Worm (Caenorhabditis elegans): Measurements from ENCODE around the gene Y75B7B.2.

Y75B7B.2 gene

DNA sequence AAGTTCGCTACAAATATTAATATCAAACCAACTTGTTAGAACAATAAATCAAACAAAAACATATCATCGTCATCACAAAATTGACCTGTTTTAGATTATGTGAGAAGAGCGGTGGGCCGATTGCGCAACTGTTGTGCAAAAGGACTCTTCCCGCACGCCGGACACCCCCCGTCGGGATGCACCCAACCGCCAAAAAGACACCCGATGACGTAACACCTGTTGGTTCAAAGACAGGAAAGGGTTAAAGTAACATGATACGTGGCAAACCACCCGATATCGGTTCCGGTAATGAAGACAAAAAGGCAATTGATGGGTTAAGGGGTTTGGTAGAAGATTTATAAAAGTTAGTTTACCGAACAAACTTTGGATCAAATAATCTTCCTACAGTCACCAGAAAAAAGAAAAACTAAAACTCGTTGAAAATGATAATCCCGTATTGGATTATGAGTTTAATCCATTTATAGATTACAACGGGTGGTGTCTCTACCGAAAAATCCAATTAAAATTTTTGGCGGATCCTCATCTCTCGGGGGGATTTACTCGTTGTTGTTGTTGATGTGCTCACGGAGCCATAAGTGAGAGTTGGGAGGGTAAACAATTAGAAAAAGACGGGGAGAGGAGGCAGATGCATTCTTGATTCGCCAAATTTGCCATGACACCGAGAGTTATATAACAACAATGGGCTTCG is 31.7 kb downstream of the Y75B7B.2 start:
- TF ChIP-seq egl-27 (tag; optimal IDR thresholded peaks at IDR 0.05) (no peak), ceh-88 (GFP tag; IDR thresholded peaks at IDR 0.05) (no peak), fos-1 (tag; optimal IDR thresholded peaks at IDR 0.05) (no peak), aly-2 (tag; optimal IDR thresholded peaks at IDR 0.05) (no peak), egl-13 (tag; optimal IDR thresholded peaks at IDR 0.05) (no peak)

- TF ChIP-seq mep-1 (tag; optimal IDR thresholded peaks at IDR 0.05) (peak; percentile 5), nhr-237 (tag; optimal IDR thresholded peaks at IDR 0.05) (no peak), C34B4.2 (tag; optimal IDR thresholded peaks at IDR 0.05) (no peak), nhr-85 (tag) (no peak), nhr-19 (GFP tag; conservative IDR thresholded peaks at IDR 0.05) (no peak), hlh-17 (GFP tag; optimal IDR thresholded peaks at IDR 0.05; ENCODE audit: borderline replicate concordance) (no peak), nhr-71 (tag; optimal IDR thresholded peaks at IDR 0.05) (peak; percentile 41), fkh-4 (tag; optimal IDR thresholded peaks at IDR 0.05; ENCODE audit: borderline replicate concordance) (no peak), swsn-7 (tag; optimal IDR thresholded peaks at IDR 0.05) (no peak), isw-1 (GFP tag; IDR thresholded peaks at IDR 0.05) (no peak), lin-14 (GFP tag; optimal IDR thresholded peaks at IDR 0.05) (peak; percentile 92), rnt-1 (tag; optimal IDR thresholded peaks at IDR 0.05) (peak; percentile 39)
Observed at ce11 chrV:1243011-1243410, 32.8 kb downstream of the Y75B7B.2 start.

- TF ChIP-seq zag-1 (tag; optimal IDR thresholded peaks at IDR 0.05) (no peak), nhr-76 (tag; optimal IDR thresholded peaks at IDR 0.05) (no peak), nhr-85 (tag) (no peak), aha-1 (tag; optimal IDR thresholded peaks at IDR 0.05) (no peak), C16A3.4 (tag; optimal IDR thresholded peaks at IDR 0.05) (no peak), ceh-88 (GFP tag; IDR thresholded peaks at IDR 0.05) (no peak), nhr-12 (tag; optimal IDR thresholded peaks at IDR 0.05) (no peak), tlp-1 (tag; optimal IDR thresholded peaks at IDR 0.05) (no peak), sup-37 (GFP tag; optimal IDR thresholded peaks at IDR 0.05) (no peak), ceh-90 (tag; optimal IDR thresholded peaks at IDR 0.05) (no peak), zip-4 (GFP tag; optimal IDR thresholded peaks at IDR 0.05) (no peak), blmp-1 (tag; optimal IDR thresholded peaks at IDR 0.05) (no peak), ceh-8 (GFP tag; optimal IDR thresholded peaks at IDR 0.05) (no peak)
Observed at ce11 chrV:1242432-1242831, 33.4 kb downstream of the Y75B7B.2 start.

DNA sequence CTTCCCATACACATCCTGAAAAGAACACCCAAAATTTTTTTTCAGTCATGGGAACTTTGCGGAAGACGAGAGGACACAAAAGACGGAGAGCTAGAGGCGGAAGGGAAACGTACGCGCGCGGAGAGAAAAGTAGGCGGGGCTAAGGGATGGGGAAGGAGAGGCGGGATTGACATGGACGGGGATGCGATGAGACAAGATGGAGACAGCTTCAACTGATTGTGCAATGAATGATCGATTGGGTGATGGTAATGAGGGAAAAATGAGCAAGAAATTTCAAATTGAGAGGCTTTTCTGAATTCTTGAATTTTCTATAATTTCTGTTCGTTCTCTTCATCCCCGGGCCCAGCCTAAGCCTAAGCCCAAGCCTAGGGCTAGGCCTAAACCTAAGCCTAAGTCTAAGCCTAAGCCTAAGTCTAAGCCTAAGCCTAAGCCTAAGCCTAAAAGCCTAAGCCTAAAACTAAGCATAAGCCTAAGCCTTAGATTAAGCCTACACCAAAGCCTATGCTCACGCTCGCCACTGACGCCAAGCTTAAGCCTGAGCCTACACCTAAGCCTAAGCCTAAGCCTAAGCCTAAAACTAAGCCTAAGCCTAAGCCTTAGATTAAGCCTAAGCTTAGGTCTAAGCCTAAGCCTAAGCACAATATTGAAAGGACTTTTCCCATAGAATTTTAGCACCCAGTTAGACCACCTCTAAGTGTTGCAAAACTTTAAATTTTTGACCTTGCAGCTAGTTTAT is 39.3 kb downstream of the Y75B7B.2 start:
- TF ChIP-seq nhr-77 (tag; optimal IDR thresholded peaks at IDR 0.05) (no peak), efl-3 (GFP tag; optimal IDR thresholded peaks at IDR 0.05) (no peak), F16B12.6 (tag; optimal IDR thresholded peaks at IDR 0.05) (no peak), nhr-47 (tag; optimal IDR thresholded peaks at IDR 0.05) (no peak), lin-14 (GFP tag; optimal IDR thresholded peaks at IDR 0.05) (peak; percentile 27), irx-1 (tag; optimal IDR thresholded peaks at IDR 0.05) (no peak), nhr-85 (tag) (peak; percentile 10), efl-1 (optimal IDR thresholded peaks at IDR 0.05) (no peak), efl-1 (GFP tag; optimal IDR thresholded peaks at IDR 0.05 in 1 of 2) (peak in 1 of 2 experiments; percentile 73), fos-1 (tag; optimal IDR thresholded peaks at IDR 0.05) (no peak), vab-15 (tag; optimal IDR thresholded peaks at IDR 0.05) (no peak)

All from whole organism, L1 larva.